Fruit fly (Drosophila melanogaster): Measurements from ENCODE around the gene tnc.

dm6 chr3R:25012016-25012415 is 27.8 kb downstream of the tnc start:
- TF ChIP-seq Smox (GFP tag; optimal IDR thresholded peaks at IDR 0.05) (no peak), pdm3 (GFP tag; optimal IDR thresholded peaks at IDR 0.05) (no peak), fd85E (GFP tag; optimal IDR thresholded peaks at IDR 0.05) (no peak), Sox14 (GFP tag; optimal IDR thresholded peaks at IDR 0.05) (no peak), ss (GFP tag; optimal IDR thresholded peaks at IDR 0.05) (no peak), net (GFP tag; optimal IDR thresholded peaks at IDR 0.05) (no peak), CG8119 (GFP tag; IDR thresholded peaks at IDR 0.05) (no peak)

Data from whole organism, prepupa.